Worm (Caenorhabditis elegans): ENCODE data around the gene F38B6.4.

Gene F38B6.4

ce11 chrX:6663780-6664437, 10.8 kb upstream of the F38B6.4 start (continued):
- no peak for TF ChIP-seq sdz-12 (GFP tag; optimal IDR thresholded peaks at IDR 0.05)
- TF ChIP-seq mxl-3 (GFP tag; optimal IDR thresholded peaks at IDR 0.05) = no peak
- no peak for TF ChIP-seq ces-1 (GFP tag; optimal IDR thresholded peaks at IDR 0.05)
- no peak for TF ChIP-seq mep-1 (tag; optimal IDR thresholded peaks at IDR 0.05)
- no peak for TF ChIP-seq skn-1 (tag; optimal IDR thresholded peaks at IDR 0.05)
- no peak for TF ChIP-seq dpl-1 (GFP tag; optimal IDR thresholded peaks at IDR 0.05)
- no peak for TF ChIP-seq lin-38 (GFP tag; IDR thresholded peaks at IDR 0.05)
- no peak for TF ChIP-seq saeg-2 (GFP tag; IDR thresholded peaks at IDR 0.05)
- TF ChIP-seq fkh-10 (GFP tag; optimal IDR thresholded peaks at IDR 0.05) = no peak
- no peak for TF ChIP-seq egl-27 (tag; optimal IDR thresholded peaks at IDR 0.05)
- no peak for TF ChIP-seq mdt-29 (GFP tag; IDR thresholded peaks at IDR 0.05)
- no peak for TF ChIP-seq nhr-102 (tag; optimal IDR thresholded peaks at IDR 0.05)

ce11 chrX:6665129-6665858, 9.4 kb upstream of the F38B6.4 start:
- TF ChIP-seq hif-1 (tag; optimal IDR thresholded peaks at IDR 0.05) (peak in 1 of 2 experiments; percentile 68), php-3 (GFP tag; IDR thresholded peaks at IDR 0.05) (0 out of 2 replicates have a peak, but pooled peaks have one; percentile 28), dve-1 (tag; optimal IDR thresholded peaks at IDR 0.05; ENCODE audit: insufficient read depth) (peak; percentile 49), mdl-1 (tag; optimal IDR thresholded peaks at IDR 0.05) (peak in 1 of 2 experiments; percentile 36), nhr-28 (tag; optimal IDR thresholded peaks at IDR 0.05) (peak; percentile 75), lsy-2 (tag; optimal IDR thresholded peaks at IDR 0.05) (peak in 1 of 2 experiments; percentile 8), hlh-30 (tag; optimal IDR thresholded peaks at IDR 0.05; ENCODE audit: insufficient read depth) (peak; percentile 47), nhr-48 (tag; optimal IDR thresholded peaks at IDR 0.05) (peak; percentile 22), dmd-6 (GFP tag; IDR thresholded peaks at IDR 0.05) (peak; percentile 68), nhr-11 (tag; optimal IDR thresholded peaks at IDR 0.05) (no peak), ceh-20 (GFP tag; IDR thresholded peaks at IDR 0.05) (no peak), zfp-2 (tag; optimal IDR thresholded peaks at IDR 0.05) (no peak), daf-16 (GFP tag; optimal IDR thresholded peaks at IDR 0.05) (no peak), daf-16 (tag; optimal IDR thresholded peaks at IDR 0.05) (peak; percentile 49), aha-1 (tag) (no peak), pqm-1 (tag; optimal IDR thresholded peaks at IDR 0.05) (peak; percentile 38), hlh-11 (tag; optimal IDR thresholded peaks at IDR 0.05) (peak; percentile 81)

ce11 chrX:6667468-6667867, 7.2 kb upstream of the F38B6.4 start:
- TF ChIP-seq mxl-2 (GFP tag; conservative IDR thresholded peaks at IDR 0.05) (no peak), hif-1 (tag; optimal IDR thresholded peaks at IDR 0.05) (no peak), dve-1 (tag; optimal IDR thresholded peaks at IDR 0.05; ENCODE audit: insufficient read depth) (peak; percentile 54), T26A8.4 (GFP tag; IDR thresholded peaks at IDR 0.05) (no peak), pqm-1 (tag; optimal IDR thresholded peaks at IDR 0.05) (peak; percentile 85), daf-16 (GFP tag; optimal IDR thresholded peaks at IDR 0.05) (no peak), daf-16 (tag; optimal IDR thresholded peaks at IDR 0.05) (peak; percentile 91), hlh-11 (tag; optimal IDR thresholded peaks at IDR 0.05) (peak; percentile 65), dmd-6 (GFP tag; IDR thresholded peaks at IDR 0.05) (peak; percentile 66), nhr-28 (tag; optimal IDR thresholded peaks at IDR 0.05) (peak; percentile 75)

- TF ChIP-seq set-16 (GFP tag; IDR thresholded peaks at IDR 0.05) (peak; percentile 74), aha-1 (tag) (no peak), F26F4.8 (GFP tag; conservative IDR thresholded peaks at IDR 0.05) (0 out of 2 replicates have a peak, but pooled peaks have one; percentile 11)
These were observed 5.8 kb upstream of the F38B6.4 start, which contains the start of gene nhr-137 for ce11 chrX:6668911-6669310. Gene nhr-137, minus strand, starts transcription at chrX:6669011.
